Fruit fly (Drosophila melanogaster): Measurements from ENCODE around the gene Smox.

DNA sequence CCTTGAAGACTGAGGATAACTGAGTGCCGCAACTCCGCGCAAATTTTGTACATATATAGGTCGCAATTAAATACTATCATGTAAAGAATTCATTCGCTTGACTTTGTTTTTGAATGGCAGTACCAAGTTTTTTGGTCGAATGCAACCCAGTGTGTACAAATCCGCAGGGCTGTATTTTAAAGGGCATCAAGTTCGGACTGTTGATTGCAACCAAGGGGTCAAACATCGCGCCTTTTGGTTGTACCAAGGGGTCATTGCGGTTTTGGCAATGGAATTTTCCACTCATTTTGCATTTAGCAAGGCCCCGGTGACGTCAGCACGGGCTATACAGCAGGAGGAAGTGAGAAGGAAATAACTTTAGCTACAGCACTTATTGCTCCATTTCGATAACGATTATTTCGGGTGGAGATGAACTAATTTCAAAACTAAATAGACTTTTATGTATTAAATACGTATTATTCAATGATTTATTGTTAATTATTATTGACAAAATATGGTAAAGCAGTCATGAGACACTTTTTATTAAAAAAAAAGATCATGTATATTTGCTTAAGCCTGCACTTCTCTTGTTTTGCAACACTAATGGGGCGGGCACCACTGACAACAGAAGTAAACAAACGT is 10.3 kb downstream of the Smox start, which contains the start of gene CG10958:
- TF ChIP-seq dsx (GFP tag; optimal IDR thresholded peaks at IDR 0.05; ENCODE audit: poor library complexity, severe bottlenecking) (no peak), Eip93F (GFP tag; optimal IDR thresholded peaks at IDR 0.05) (peak; percentile 57), dac (GFP tag; optimal IDR thresholded peaks at IDR 0.05) (no peak), Blimp-1 (GFP tag; optimal IDR thresholded peaks at IDR 0.05) (no peak), CG31627 (GFP tag; optimal IDR thresholded peaks at IDR 0.05) (peak; percentile 35), Hr39 (GFP tag; optimal IDR thresholded peaks at IDR 0.05) (peak; percentile 28), CG8319 (GFP tag; optimal IDR thresholded peaks at IDR 0.05) (peak; percentile 34), fd59A (GFP tag; optimal IDR thresholded peaks at IDR 0.05) (no peak), topi (GFP tag; optimal IDR thresholded peaks at IDR 0.05) (peak; percentile 65), cyc (GFP tag; optimal IDR thresholded peaks at IDR 0.05) (peak; percentile 43), spab (GFP tag; optimal IDR thresholded peaks at IDR 0.05) (no peak)

Measured in whole organism, prepupa.